Worm (Caenorhabditis elegans): ENCODE data around the gene str-13.

The str-13 gene

DNA sequence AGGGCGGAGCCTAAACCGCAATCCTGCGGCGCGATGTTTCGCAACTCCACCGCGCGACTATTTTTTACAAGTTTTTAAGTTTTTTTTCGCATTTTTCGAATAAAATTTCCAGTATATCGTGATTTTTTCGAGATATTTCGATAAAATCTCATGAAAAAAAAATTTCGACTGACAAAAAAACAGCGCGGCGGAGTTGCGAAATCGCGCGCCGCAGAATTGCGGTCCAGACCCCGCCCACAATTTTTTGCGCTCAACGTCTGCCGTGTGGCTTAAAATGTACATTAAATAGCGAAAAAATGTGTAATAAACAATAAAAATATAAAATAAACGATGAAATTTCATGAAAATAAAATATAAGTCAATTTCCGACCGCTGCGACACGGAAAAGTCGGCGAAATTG, 29.3 kb downstream of the str-13 start:
- TF ChIP-seq tlp-1 (tag; optimal IDR thresholded peaks at IDR 0.05) (no peak), ces-1 (GFP tag; optimal IDR thresholded peaks at IDR 0.05) (no peak), mdl-1 (tag; optimal IDR thresholded peaks at IDR 0.05) (no peak), unc-30 (tag; optimal IDR thresholded peaks at IDR 0.05) (no peak), aha-1 (tag; optimal IDR thresholded peaks at IDR 0.05) (no peak), nhr-77 (tag; optimal IDR thresholded peaks at IDR 0.05) (no peak), nhr-85 (tag) (no peak)

ce11 chrV:2695935-2696334, 31.1 kb downstream of the str-13 start, which contains the start of gene Y45G12B.3:
Gene Y45G12B.3 (minus strand): TSS chrV:2696254.
- TF ChIP-seq lin-39 (tag; optimal IDR thresholded peaks at IDR 0.05), result no peak
- TF ChIP-seq fkh-8 (tag; optimal IDR thresholded peaks at IDR 0.05), result no peak
- TF ChIP-seq tlp-1 (tag; optimal IDR thresholded peaks at IDR 0.05), result no peak
- no peak for TF ChIP-seq nhr-28 (tag; optimal IDR thresholded peaks at IDR 0.05)
- TF ChIP-seq blmp-1 (tag; optimal IDR thresholded peaks at IDR 0.05), result no peak
- TF ChIP-seq ztf-11 (tag; optimal IDR thresholded peaks at IDR 0.05), result no peak
- no peak for TF ChIP-seq unc-30 (tag; optimal IDR thresholded peaks at IDR 0.05)
- TF ChIP-seq aha-1 (tag; optimal IDR thresholded peaks at IDR 0.05), result no peak
- TF ChIP-seq unc-62 (GFP tag; optimal IDR thresholded peaks at IDR 0.05), result no peak
- no peak for TF ChIP-seq mdl-1 (tag; optimal IDR thresholded peaks at IDR 0.05)
- TF ChIP-seq fkh-10 (GFP tag; optimal IDR thresholded peaks at IDR 0.05), result no peak
- TF ChIP-seq efl-3 (GFP tag; optimal IDR thresholded peaks at IDR 0.05), result no peak
- TF ChIP-seq elt-2 (tag; optimal IDR thresholded peaks at IDR 0.05), result no peak
- no peak for TF ChIP-seq nhr-90 (tag; optimal IDR thresholded peaks at IDR 0.05; ENCODE audit: poor library complexity)

ce11 chrV:2694389-2694788, 32.6 kb downstream of the str-13 start, which contains the start of gene Y45G12B.2:
Gene Y45G12B.2 (plus strand): TSS chrV:2694771.
- TF ChIP-seq nhr-237 (tag; optimal IDR thresholded peaks at IDR 0.05) (no peak), irx-1 (tag; optimal IDR thresholded peaks at IDR 0.05) (no peak), efl-3 (GFP tag; optimal IDR thresholded peaks at IDR 0.05) (no peak), elt-2 (tag; optimal IDR thresholded peaks at IDR 0.05) (no peak), egl-27 (tag; optimal IDR thresholded peaks at IDR 0.05) (no peak), ama-1 (optimal IDR thresholded peaks at IDR 0.05) (no peak), ztf-11 (tag; optimal IDR thresholded peaks at IDR 0.05) (no peak), mef-2 (tag; optimal IDR thresholded peaks at IDR 0.05) (no peak), fkh-8 (tag; optimal IDR thresholded peaks at IDR 0.05) (peak; percentile 47), ceh-8 (GFP tag; optimal IDR thresholded peaks at IDR 0.05) (no peak), ets-5 (GFP tag; IDR thresholded peaks at IDR 0.05) (no peak), zag-1 (tag; optimal IDR thresholded peaks at IDR 0.05) (no peak), nhr-20 (tag; optimal IDR thresholded peaks at IDR 0.05) (peak; percentile 72), rnt-1 (tag; optimal IDR thresholded peaks at IDR 0.05) (no peak), fos-1 (tag; optimal IDR thresholded peaks at IDR 0.05) (peak; percentile 40), unc-98 (GFP tag; IDR thresholded peaks at IDR 0.05) (no peak), jun-1 (tag; optimal IDR thresholded peaks at IDR 0.05) (peak; percentile 55), ceh-82 (tag; optimal IDR thresholded peaks at IDR 0.05) (peak; percentile 60 to 88 (median 63)), swsn-7 (tag; optimal IDR thresholded peaks at IDR 0.05) (peak; percentile 61), isw-1 (GFP tag; IDR thresholded peaks at IDR 0.05) (peak; percentile 36; the same call in 1 of the 2 replicates), alr-1 (tag; optimal IDR thresholded peaks at IDR 0.05; ENCODE audit: borderline replicate concordance) (no peak), mep-1 (tag; optimal IDR thresholded peaks at IDR 0.05) (peak; percentile 84), unc-62 (GFP tag; optimal IDR thresholded peaks at IDR 0.05) (no peak), nhr-84 (tag; optimal IDR thresholded peaks at IDR 0.05) (no peak), pag-3 (tag; optimal IDR thresholded peaks at IDR 0.05; ENCODE audit: borderline replicate concordance, insufficient read depth) (no peak), unc-30 (tag; optimal IDR thresholded peaks at IDR 0.05) (no peak), xbp-1 (tag; optimal IDR thresholded peaks at IDR 0.05) (peak; percentile 80), lin-13 (GFP tag; optimal IDR thresholded peaks at IDR 0.05) (peak; percentile 63), nhr-77 (tag; optimal IDR thresholded peaks at IDR 0.05) (peak; percentile 18), mdl-1 (tag; optimal IDR thresholded peaks at IDR 0.05) (peak in 1 of 2 experiments; percentile 71), aha-1 (tag; optimal IDR thresholded peaks at IDR 0.05) (no peak), grh-1 (GFP tag; IDR thresholded peaks at IDR 0.05) (peak; percentile 30; the same call in 1 of the 2 replicates), sptf-1 (tag; optimal IDR thresholded peaks at IDR 0.05) (no peak), pax-3 (tag; optimal IDR thresholded peaks at IDR 0.05) (no peak), aly-2 (tag; optimal IDR thresholded peaks at IDR 0.05) (peak; percentile 41), ceh-88 (GFP tag; IDR thresholded peaks at IDR 0.05) (no peak), ceh-90 (tag; optimal IDR thresholded peaks at IDR 0.05) (no peak), blmp-1 (tag; optimal IDR thresholded peaks at IDR 0.05) (peak; percentile 54), C34B4.2 (tag; optimal IDR thresholded peaks at IDR 0.05) (no peak), ces-1 (GFP tag; optimal IDR thresholded peaks at IDR 0.05) (no peak), nhr-90 (tag; optimal IDR thresholded peaks at IDR 0.05; ENCODE audit: poor library complexity) (peak; percentile 62), snu-23 (GFP tag; optimal IDR thresholded peaks at IDR 0.05) (peak; percentile 84)
